Fruit fly (Drosophila melanogaster): ENCODE measurements around the gene CG43390.

The CG43390 gene

DNA sequence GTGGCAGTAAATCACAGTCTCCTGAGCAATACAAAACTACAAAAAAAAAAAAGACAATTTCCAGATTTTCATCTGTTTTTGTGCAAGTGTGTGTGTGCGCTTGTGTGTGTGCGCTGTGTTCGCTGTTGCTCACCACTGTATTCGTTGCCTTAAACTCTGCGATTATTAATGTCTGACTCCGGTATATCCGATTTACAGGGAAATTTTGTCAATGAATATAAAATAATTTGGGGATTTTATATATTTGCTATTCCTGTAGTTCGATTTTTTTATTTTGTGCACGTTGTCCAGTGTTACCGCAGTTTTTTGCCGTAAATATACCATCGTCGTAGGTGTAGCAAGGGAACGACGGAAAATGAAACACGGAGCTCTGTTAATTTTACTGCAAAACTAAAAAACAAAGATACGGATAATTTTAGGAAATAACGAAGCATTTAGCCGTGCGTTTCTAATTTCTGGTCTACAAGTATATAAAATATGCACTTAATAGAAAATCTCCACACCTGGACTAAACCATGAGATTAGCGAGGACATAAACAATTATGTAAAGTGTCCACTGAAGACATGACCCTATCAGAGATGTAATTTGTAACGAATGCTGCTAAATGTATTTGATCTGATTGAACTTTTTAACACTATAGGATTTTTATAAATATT lies 29.5 kb upstream of the CG43390 start, which contains the start of gene Duba (continued):
- TF ChIP-seq sens (GFP tag): peak; percentile 87
- TF ChIP-seq Lpt (GFP tag; optimal IDR thresholded peaks at IDR 0.05): no peak
- TF ChIP-seq CG30020 (tag; optimal IDR thresholded peaks at IDR 0.05): peak; percentile 95
- no peak for TF ChIP-seq CG12071 (GFP tag; optimal IDR thresholded peaks at IDR 0.05)
- TF ChIP-seq CG4360 (GFP tag; IDR thresholded peaks at IDR 0.05): no peak
- no peak for TF ChIP-seq CG7839 (tag; optimal IDR thresholded peaks at IDR 0.05)
- no peak for TF ChIP-seq maf-S (GFP tag; optimal IDR thresholded peaks at IDR 0.05)
- peak; percentile 47 for TF ChIP-seq phol (tag; optimal IDR thresholded peaks at IDR 0.05)
- TF ChIP-seq Hr3 (GFP tag; optimal IDR thresholded peaks at IDR 0.05): no peak
- no peak for TF ChIP-seq dm (GFP tag; optimal IDR thresholded peaks at IDR 0.05)
- TF ChIP-seq CG7357 (GFP tag; IDR thresholded peaks at IDR 0.05): peak; percentile 84
- no peak for TF ChIP-seq CG43689 (GFP tag; IDR thresholded peaks at IDR 0.05)
- no peak for TF ChIP-seq C15 (GFP tag; IDR thresholded peaks at IDR 0.05)
- no peak for TF ChIP-seq CG10147 (GFP tag; optimal IDR thresholded peaks at IDR 0.05)

DNA sequence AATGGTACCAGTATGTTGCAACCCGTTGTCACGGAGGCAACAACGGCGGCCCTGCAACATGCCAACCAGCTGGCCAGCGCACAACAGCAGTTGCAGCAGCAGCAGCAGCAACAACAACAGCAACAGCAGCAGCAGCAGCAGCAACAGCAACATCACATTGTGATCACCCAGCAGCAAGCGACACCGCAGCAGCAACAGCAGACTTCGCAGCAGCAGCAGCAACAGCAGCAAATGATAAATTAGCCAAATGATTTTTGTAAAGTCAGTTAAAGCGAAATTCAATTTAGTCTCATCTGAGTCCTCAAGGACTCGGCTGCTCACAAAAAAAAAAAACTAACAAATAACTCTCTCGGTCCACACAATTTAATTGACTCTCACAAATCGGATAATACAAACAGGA lies 24.5 kb upstream of the CG43390 start:
- TF ChIP-seq Dfd (GFP tag; optimal IDR thresholded peaks at IDR 0.05) (peak in 1 of 2 experiments; percentile 83), yki (optimal IDR thresholded peaks at IDR 0.05) (no peak), Dip3 (GFP tag; optimal IDR thresholded peaks at IDR 0.05) (no peak), Fer3 (tag; optimal IDR thresholded peaks at IDR 0.05) (no peak), Poxn (GFP tag; IDR thresholded peaks at IDR 0.05) (no peak), bbx (GFP tag; IDR thresholded peaks at IDR 0.05; ENCODE audit: partially characterized antibody) (no peak)

dm6 chr3L:11602040-11602439 lies 22.3 kb upstream of the CG43390 start:
- peak; percentile 56 for TF ChIP-seq Deaf1 (tag; optimal IDR thresholded peaks at IDR 0.05)
- TF ChIP-seq onecut (GFP tag; IDR thresholded peaks at IDR 0.05): peak; percentile 34; the same call in 1 of the 2 replicates
- peak; percentile 12 for TF ChIP-seq CG1832 (GFP tag; optimal IDR thresholded peaks at IDR 0.05)
- TF ChIP-seq CG4360 (GFP tag; IDR thresholded peaks at IDR 0.05): no peak
- peak; percentile 4 for TF ChIP-seq CG12071 (GFP tag; optimal IDR thresholded peaks at IDR 0.05)
- peak; percentile 36 for TF ChIP-seq CG13894 (tag; optimal IDR thresholded peaks at IDR 0.05)

DNA sequence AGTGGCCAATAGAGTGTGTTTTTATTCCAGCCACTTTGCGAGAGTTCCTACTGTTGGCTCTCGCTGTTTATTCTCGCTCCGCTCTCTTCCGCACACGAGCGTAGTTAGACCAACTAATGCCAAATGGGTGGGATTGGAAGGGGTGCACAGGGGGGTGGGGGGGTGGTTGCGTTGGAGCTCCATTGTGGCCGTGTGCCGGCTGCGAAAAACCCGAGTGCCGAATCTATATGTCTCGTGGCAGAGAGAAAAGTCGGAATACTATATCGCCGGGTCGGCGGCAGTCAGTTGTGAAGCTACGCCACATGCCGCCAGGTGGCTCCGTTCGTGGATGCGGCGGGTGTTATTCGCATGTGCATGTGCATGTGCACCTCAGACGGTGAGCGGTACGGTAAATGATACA lies 21.4 kb upstream of the CG43390 start:
- TF ChIP-seq CG8765 (GFP tag; IDR thresholded peaks at IDR 0.05) (no peak), CG10959 (GFP tag; IDR thresholded peaks at IDR 0.05) (no peak), disco-r (GFP tag; optimal IDR thresholded peaks at IDR 0.05) (no peak), CG11456 (GFP tag; IDR thresholded peaks at IDR 0.05) (0 out of 3 replicates have a peak, but pooled peaks have one; percentile 47), Bdp1 (GFP tag; optimal IDR thresholded peaks at IDR 0.05) (no peak), danr (GFP tag; IDR thresholded peaks at IDR 0.05) (no peak), CG34422 (GFP tag; IDR thresholded peaks at IDR 0.05) (peak; percentile 28; the same call in 1 of the 3 replicates), pfk (GFP tag; optimal IDR thresholded peaks at IDR 0.05) (no peak), emc (GFP tag; optimal IDR thresholded peaks at IDR 0.05) (no peak), sna (GFP tag; IDR thresholded peaks at IDR 0.05; ENCODE audit: partially characterized antibody) (no peak), CG14710 (tag; optimal IDR thresholded peaks at IDR 0.05) (no peak), CG11723 (GFP tag; optimal IDR thresholded peaks at IDR 0.05) (no peak), CG13775 (GFP tag; optimal IDR thresholded peaks at IDR 0.05) (no peak), lmd (GFP tag; IDR thresholded peaks at IDR 0.05) (no peak), z (GFP tag; IDR thresholded peaks at IDR 0.05) (no peak), jigr1 (GFP tag; IDR thresholded peaks at IDR 0.05) (no peak), Deaf1 (tag; optimal IDR thresholded peaks at IDR 0.05) (peak; percentile 85), crol (GFP tag; IDR thresholded peaks at IDR 0.05) (peak; percentile 82), phol (tag; optimal IDR thresholded peaks at IDR 0.05) (no peak), tio (GFP tag; optimal IDR thresholded peaks at IDR 0.05) (no peak), B-H2 (GFP tag; optimal IDR thresholded peaks at IDR 0.05) (no peak), CG7357 (GFP tag; IDR thresholded peaks at IDR 0.05) (0 out of 3 replicates have a peak, but pooled peaks have one; percentile 32), B-H1 (GFP tag; IDR thresholded peaks at IDR 0.05) (no peak), Tbp (GFP tag; optimal IDR thresholded peaks at IDR 0.05) (no peak), cg (GFP tag; optimal IDR thresholded peaks at IDR 0.05) (no peak), zfh2 (GFP tag; optimal IDR thresholded peaks at IDR 0.05) (no peak), Aef1 (GFP tag; IDR thresholded peaks at IDR 0.05) (no peak)
